Fruit fly (Drosophila melanogaster) whole organism, embryonic: ENCODE data around the gene org-1.

Experiments used
- CG10267 ChIP-seq: fragments of 200-800 bp; sonication (Bioruptor generic); optimal IDR thresholded peaks from 2 replicates; lab custom pipeline; 2018; ENCODE audit warnings: missing biosample characterization, mild to moderate bottlenecking, missing genetic modification characterization, moderate library complexity
- CG12071 ChIP-seq: fragments of 200-800 bp; sonication (Bioruptor generic); optimal IDR thresholded peaks from 3 replicates; lab custom pipeline; 2018; ENCODE audit warnings: missing biosample characterization, mild to moderate bottlenecking, missing genetic modification characterization
- CG13287 ChIP-seq: fragments of 200-800 bp; sonication (Bioruptor generic); IDR thresholded peaks from 2 replicates; pipeline ENCODE4 v1.3.6; 2022; ENCODE audit warnings: missing biosample characterization, missing genetic modification characterization; ENCODE audit not compliant: partially characterized antibody
- CG16863 ChIP-seq: fragments of 200-800 bp; sonication (Bioruptor generic); optimal IDR thresholded peaks from 3 replicates; lab custom pipeline; 2016; ENCODE audit warnings: missing biosample characterization, missing genetic modification characterization
- Max ChIP-seq: fragments of 200-800 bp; sonication (Bioruptor generic); optimal IDR thresholded peaks from 2 replicates; lab custom pipeline; 2016; ENCODE audit warnings: missing biosample characterization, mild to moderate bottlenecking, missing genetic modification characterization
- Sry-β ChIP-seq: fragments of 200-800 bp; sonication (Bioruptor generic); optimal IDR thresholded peaks from 2 replicates; lab custom pipeline; 2018; ENCODE audit warnings: missing biosample characterization, mild to moderate bottlenecking, missing genetic modification characterization, moderate library complexity
- h ChIP-seq: fragments of >200 bp; optimal IDR thresholded peaks from 2 replicates; lab custom pipeline; 2017
- pzg ChIP-seq: fragments of 200-800 bp; sonication (Bioruptor generic); optimal IDR thresholded peaks from 3 replicates; lab custom pipeline; 2018; ENCODE audit warnings: missing biosample characterization, mild to moderate bottlenecking, missing genetic modification characterization, moderate library complexity
- sima ChIP-seq: fragments of 200-800 bp; sonication (Bioruptor generic); optimal IDR thresholded peaks from 2 replicates; lab custom pipeline; 2016; ENCODE audit warnings: missing biosample characterization, missing genetic modification characterization

dm6 chrX:8407124-8407775 lies 47.6 kb downstream of the org-1 start, which contains the start of gene PIG-T:
- TF ChIP-seq CG16863 (GFP tag; lab: Kevin White, UChicago) (no peak), h (lab: Kevin White, UChicago) (no peak), CG13287 (GFP tag; lab: Robert Waterston, UW) (peak; percentile 44; the same call in 1 of the 2 replicates), sima (GFP tag; lab: Kevin White, UChicago) (no peak), CG10267 (peak; percentile 93), Sry-β (GFP tag; lab: Kevin White, UChicago) (no peak), Max (GFP tag; lab: Kevin White, UChicago) (no peak), CG12071 (GFP tag; lab: Kevin White, UChicago) (no peak), pzg (peak; percentile 82)
